Worm (Caenorhabditis elegans) whole organism, young adult: ENCODE data around the gene srg-39.
A peak's percentile ranks its signal among the peaks of the same experiment; 100 is the strongest.

Experiments used
- B0019.2 ChIP-seq: fragments of 200-800 bp; sonication (Bioruptor generic); conservative IDR thresholded peaks from 2 replicates; pipeline ENCODE4 v1.3.6; 2022; ENCODE audit warnings: missing genetic modification reagents, missing genetic modification characterization, missing compliant biosample characterization
- C06A6.2 ChIP-seq: fragments of 200-800 bp; sonication (Bioruptor generic); conservative IDR thresholded peaks from 2 replicates; pipeline ENCODE4 v1.3.6; 2022; ENCODE audit warnings: missing genetic modification characterization, missing compliant biosample characterization
- F22D6.2 ChIP-seq: sonication (generic microtip); optimal IDR thresholded peaks from 2 replicates; lab custom pipeline; 2016; ENCODE audit warnings: mild to moderate bottlenecking, missing genetic modification characterization, missing compliant biosample characterization
- F39B2.1 ChIP-seq: fragments of 200-800 bp; sonication (Bioruptor generic); IDR thresholded peaks from 2 replicates; pipeline ENCODE4 v1.3.6; 2022; ENCODE audit warnings: missing genetic modification reagents, missing genetic modification characterization, missing compliant biosample characterization
- F52B5.7 ChIP-seq: sonication (generic microtip); optimal IDR thresholded peaks from 2 replicates; lab custom pipeline; 2016; ENCODE audit warnings: mild to moderate bottlenecking, missing genetic modification characterization, missing compliant biosample characterization
- F57A8.1 ChIP-seq: fragments of 200-800 bp; sonication (Bioruptor generic); optimal IDR thresholded peaks from 2 replicates; lab custom pipeline; 2018; ENCODE audit warnings: mild to moderate bottlenecking, missing genetic modification characterization, moderate library complexity, missing compliant biosample characterization
- T07F8.4 ChIP-seq: sonication (generic microtip); optimal IDR thresholded peaks from 2 replicates; lab custom pipeline; 2016; ENCODE audit warnings: mild to moderate bottlenecking, missing genetic modification characterization, moderate library complexity, missing compliant biosample characterization
- T26A5.8 ChIP-seq: sonication (generic microtip); optimal IDR thresholded peaks from 2 replicates; lab custom pipeline; 2016; ENCODE audit warnings: missing genetic modification characterization, missing compliant biosample characterization
- Y53F4B.3 ChIP-seq: fragments of 200-800 bp; sonication (Bioruptor generic); IDR thresholded peaks from 2 replicates; pipeline ENCODE4 v1.3.6; 2022; ENCODE audit warnings: missing genetic modification reagents, missing genetic modification characterization, missing compliant biosample characterization
- Y53G8AR.9 ChIP-seq: fragments of 200-800 bp; sonication (Bioruptor generic); conservative IDR thresholded peaks from 2 replicates; pipeline ENCODE4 v1.3.6; 2022; ENCODE audit warnings: missing genetic modification reagents, missing genetic modification characterization, missing compliant biosample characterization
- Y79H2A.3 ChIP-seq: fragments of 200-800 bp; sonication (Bioruptor generic); conservative IDR thresholded peaks from 2 replicates; pipeline ENCODE4 v1.3.6; 2022; ENCODE audit warnings: missing genetic modification reagents, missing genetic modification characterization, missing compliant biosample characterization
- ama-1 ChIP-seq, 3 experiments: fragments of 150-350 bp in 1 of 3; sonication (generic microtip) in 2 of 3; optimal IDR thresholded peaks; 2 replicates each; lab custom pipeline; 2014 to 2018; ENCODE audit warnings: missing biosample characterization in 2 of 3, missing genetic modification characterization in 2 of 3, missing genetic modification reagents in 2 of 3
- athp-1 ChIP-seq: sonication (generic microtip); optimal IDR thresholded peaks from 2 replicates; lab custom pipeline; 2017; ENCODE audit warnings: mild to moderate bottlenecking, missing genetic modification characterization, missing compliant biosample characterization
- attf-3 ChIP-seq: fragments of 200-800 bp; sonication (Bioruptor generic); conservative IDR thresholded peaks from 2 replicates; pipeline ENCODE4 v1.3.6; 2022; ENCODE audit warnings: missing genetic modification reagents, missing genetic modification characterization, missing compliant biosample characterization
- attf-5 ChIP-seq: fragments of 200-800 bp; sonication (Bioruptor generic); optimal IDR thresholded peaks from 2 replicates; lab custom pipeline; 2018; ENCODE audit warnings: mild to moderate bottlenecking, missing genetic modification characterization, missing compliant biosample characterization
- bed-1 ChIP-seq: fragments of 200-800 bp; sonication (Bioruptor generic); IDR thresholded peaks from 2 replicates; pipeline ENCODE4 v1.3.6; 2022; ENCODE audit warnings: missing genetic modification reagents, missing genetic modification characterization, missing compliant biosample characterization
- cebp-2 ChIP-seq: fragments of 200-800 bp; sonication (Bioruptor generic); IDR thresholded peaks from 2 replicates; pipeline ENCODE4 v1.3.6; 2022; ENCODE audit warnings: missing genetic modification characterization, missing compliant biosample characterization
- ceh-100 ChIP-seq: fragments of 200-800 bp; sonication (Bioruptor generic); IDR thresholded peaks from 2 replicates; pipeline ENCODE4 v1.3.6; 2022; ENCODE audit warnings: missing genetic modification reagents, missing genetic modification characterization, missing compliant biosample characterization
- ceh-27 ChIP-seq: fragments of 200-800 bp; sonication (Bioruptor generic); optimal IDR thresholded peaks from 2 replicates; lab custom pipeline; 2018; ENCODE audit warnings: mild to moderate bottlenecking, missing genetic modification characterization, moderate library complexity, missing compliant biosample characterization
- efl-1 ChIP-seq: fragments of 150-350 bp; optimal IDR thresholded peaks from 2 replicates; lab custom pipeline; 2014; ENCODE audit warnings: missing biosample characterization, missing genetic modification reagents, missing genetic modification characterization
- hmg-1.2 ChIP-seq: fragments of 200-800 bp; sonication (Bioruptor generic); IDR thresholded peaks from 2 replicates; pipeline ENCODE4 v1.3.6; 2022; ENCODE audit warnings: missing genetic modification reagents, missing genetic modification characterization, missing compliant biosample characterization
- hrde-1 ChIP-seq: sonication (generic microtip); optimal IDR thresholded peaks from 2 replicates; lab custom pipeline; 2016; ENCODE audit warnings: missing genetic modification characterization, mild to moderate bottlenecking, missing compliant biosample characterization, moderate library complexity, missing genotype, missing genetic modification reagents, borderline replicate concordance
- hsf-1 ChIP-seq: fragments of 200-800 bp; sonication (Bioruptor generic); IDR thresholded peaks from 2 replicates; pipeline ENCODE4 v1.3.6; 2022; ENCODE audit warnings: missing genetic modification reagents, missing genetic modification characterization, missing compliant biosample characterization
- let-526 ChIP-seq: fragments of 200-800 bp; sonication (Bioruptor generic); IDR thresholded peaks from 2 replicates; pipeline ENCODE4 v1.3.6; 2022; ENCODE audit warnings: missing genetic modification reagents, missing genetic modification characterization, missing compliant biosample characterization
- let-607 ChIP-seq, 2 experiments: fragments of 200-800 bp in 1 of 2; sonication (Bioruptor generic) in 1 of 2; sonication (generic microtip) in 1 of 2; optimal IDR thresholded peaks; 2 replicates each; lab custom pipeline; 2016 to 2018; ENCODE audit warnings: mild to moderate bottlenecking in 2 of 2, missing compliant biosample characterization in 2 of 2, missing genetic modification characterization in 2 of 2, moderate library complexity in 2 of 2, missing genotype in 1 of 2
- lin-26 ChIP-seq: fragments of 200-800 bp; sonication (Bioruptor generic); IDR thresholded peaks from 2 replicates; pipeline ENCODE4 v1.3.6; 2022; ENCODE audit warnings: missing genetic modification reagents, missing genetic modification characterization, missing compliant biosample characterization
- lin-40 ChIP-seq: sonication (generic microtip); optimal IDR thresholded peaks from 2 replicates; lab custom pipeline; 2016; ENCODE audit warnings: missing genetic modification characterization, mild to moderate bottlenecking, missing compliant biosample characterization, missing genotype, missing genetic modification reagents
- lin-54 ChIP-seq: fragments of 200-800 bp; sonication (Bioruptor generic); optimal IDR thresholded peaks from 2 replicates; lab custom pipeline; 2018; ENCODE audit warnings: mild to moderate bottlenecking, missing genetic modification characterization, missing compliant biosample characterization
- lir-1 ChIP-seq: fragments of 200-800 bp; sonication (Bioruptor generic); conservative IDR thresholded peaks from 2 replicates; pipeline ENCODE4 v1.3.6; 2022; ENCODE audit warnings: missing genetic modification reagents, missing genetic modification characterization, missing compliant biosample characterization
- lsl-1 ChIP-seq: fragments of 200-800 bp; sonication (Bioruptor generic); optimal IDR thresholded peaks from 2 replicates; lab custom pipeline; 2018; ENCODE audit warnings: mild to moderate bottlenecking, missing genetic modification characterization, moderate library complexity, missing compliant biosample characterization
- lsy-27 ChIP-seq: sonication (generic microtip); optimal IDR thresholded peaks from 2 replicates; lab custom pipeline; 2017; ENCODE audit warnings: missing genetic modification characterization, mild to moderate bottlenecking, missing compliant biosample characterization, antibody characterized with exemption, missing genotype, borderline replicate concordance; ENCODE audit not compliant: insufficient read depth
- mcd-1 ChIP-seq: fragments of 200-800 bp; sonication (Bioruptor generic); IDR thresholded peaks from 2 replicates; pipeline ENCODE4 v1.3.6; 2022; ENCODE audit warnings: missing genetic modification reagents, missing genetic modification characterization, missing compliant biosample characterization
- mes-4 ChIP-seq: sonication (generic microtip); optimal IDR thresholded peaks from 2 replicates; lab custom pipeline; 2016; ENCODE audit warnings: missing genotype, missing genetic modification characterization, missing compliant biosample characterization
- nfyb-1 ChIP-seq: fragments of 200-800 bp; sonication (Bioruptor generic); IDR thresholded peaks from 2 replicates; pipeline ENCODE4 v1.3.6; 2022; ENCODE audit warnings: missing genetic modification reagents, missing genetic modification characterization, missing compliant biosample characterization
- nhr-179 ChIP-seq: sonication (generic microtip); optimal IDR thresholded peaks from 2 replicates; lab custom pipeline; 2016; ENCODE audit warnings: mild to moderate bottlenecking, missing genetic modification characterization, missing compliant biosample characterization
- pbrm-1 ChIP-seq: fragments of 200-800 bp; sonication (Bioruptor generic); IDR thresholded peaks from 2 replicates; pipeline ENCODE4 v1.3.6; 2022; ENCODE audit warnings: missing genetic modification reagents, missing genetic modification characterization, missing compliant biosample characterization
- repo-1 ChIP-seq: sonication (generic microtip); optimal IDR thresholded peaks from 2 replicates; lab custom pipeline; 2017; ENCODE audit warnings: mild to moderate bottlenecking, missing genetic modification characterization, missing compliant biosample characterization
- sdz-38 ChIP-seq: sonication (generic microtip); optimal IDR thresholded peaks from 2 replicates; lab custom pipeline; 2016; ENCODE audit warnings: missing genotype, missing genetic modification characterization, missing compliant biosample characterization
- snpc-3.4 ChIP-seq: sonication (generic microtip); optimal IDR thresholded peaks from 2 replicates; lab custom pipeline; 2017; ENCODE audit warnings: missing genetic modification characterization, mild to moderate bottlenecking, missing compliant biosample characterization, antibody characterized with exemption, moderate library complexity, missing genotype, missing genetic modification reagents
- sptf-2 ChIP-seq: fragments of 200-800 bp; sonication (Bioruptor generic); optimal IDR thresholded peaks from 2 replicates; lab custom pipeline; 2018; ENCODE audit warnings: mild to moderate bottlenecking, missing genetic modification characterization, missing compliant biosample characterization
- tlf-1 ChIP-seq: fragments of 200-800 bp; sonication (Bioruptor generic); optimal IDR thresholded peaks from 2 replicates; lab custom pipeline; 2018; ENCODE audit warnings: mild to moderate bottlenecking, missing genetic modification characterization, missing compliant biosample characterization
- unc-62 ChIP-seq: fragments of 150-350 bp; optimal IDR thresholded peaks from 2 replicates; lab custom pipeline; 2014; ENCODE audit warnings: missing biosample characterization, missing genetic modification reagents, missing genetic modification characterization
- xnd-1 ChIP-seq: sonication (generic microtip); optimal IDR thresholded peaks from 2 replicates; lab custom pipeline; 2016; ENCODE audit warnings: missing genotype, missing genetic modification reagents, missing genetic modification characterization, missing compliant biosample characterization
- zim-3 ChIP-seq: sonication (generic microtip); optimal IDR thresholded peaks from 2 replicates; lab custom pipeline; 2017; ENCODE audit warnings: mild to moderate bottlenecking, missing genetic modification characterization, moderate library complexity, missing compliant biosample characterization
- ztf-25 ChIP-seq: fragments of 200-800 bp; sonication (Bioruptor generic); IDR thresholded peaks from 2 replicates; pipeline ENCODE4 v1.3.6; 2022; ENCODE audit warnings: missing genetic modification reagents, missing genetic modification characterization, missing compliant biosample characterization
- ztf-26 ChIP-seq: sonication (generic microtip); optimal IDR thresholded peaks from 2 replicates; lab custom pipeline; 2017; ENCODE audit warnings: missing genetic modification characterization, missing compliant biosample characterization
- ztf-28 ChIP-seq: fragments of 200-800 bp; sonication (Bioruptor generic); IDR thresholded peaks from 2 replicates; pipeline ENCODE4 v1.3.6; 2022; ENCODE audit warnings: missing genetic modification reagents, missing genetic modification characterization, missing compliant biosample characterization

srg-39 gene

DNA sequence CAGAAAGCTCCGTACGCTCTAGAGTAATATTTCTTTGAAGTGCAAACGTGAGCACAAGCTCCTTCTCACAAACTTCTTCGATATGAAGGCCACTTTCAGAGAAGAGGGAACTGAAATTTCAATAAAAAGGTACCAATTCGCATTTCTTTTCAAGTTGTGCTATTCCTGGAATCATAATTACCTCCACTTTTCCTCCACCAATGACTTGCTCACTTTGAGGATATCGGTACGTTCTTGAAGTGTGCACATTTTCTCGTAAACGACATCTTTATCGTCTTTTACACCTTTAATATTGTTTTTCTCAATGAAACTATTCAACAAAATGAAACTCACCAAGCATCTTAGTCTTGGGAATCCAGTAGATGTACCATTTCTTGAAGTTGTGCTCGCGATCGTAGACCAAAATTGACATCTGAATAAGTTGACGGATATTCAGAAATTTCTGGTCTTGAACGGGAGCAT lies 32.9 kb downstream of the srg-39 start, which contains the start of gene scb-1 (continued):
- TF ChIP-seq efl-1 (no peak), lsy-27 (tag; lab: Kevin White, UChicago) (no peak), tlf-1 (no peak), attf-5 (GFP tag; lab: Kevin White, UChicago) (no peak), athp-1 (no peak), F57A8.1 (no peak), hrde-1 (no peak), ztf-26 (tag; lab: Kevin White, UChicago) (peak; percentile 42), ztf-25 (GFP tag; lab: Robert Waterston, UW) (0 out of 2 replicates have a peak, but pooled peaks have one; percentile 27), ztf-28 (GFP tag; lab: Robert Waterston, UW) (no peak), mcd-1 (GFP tag; lab: Robert Waterston, UW) (no peak), ceh-27 (GFP tag; lab: Kevin White, UChicago) (no peak), F39B2.1 (no peak), let-526 (GFP tag; lab: Robert Waterston, UW) (no peak), zim-3 (no peak), Y53F4B.3 (GFP tag; lab: Robert Waterston, UW) (no peak), unc-62 (GFP tag; lab: Kevin White, UChicago) (no peak), nhr-179 (no peak), sptf-2 (no peak), lin-26 (no peak), B0019.2 (GFP tag; lab: Robert Waterston, UW) (no peak), let-607 (tag; optimal IDR thresholded peaks at IDR 0.05; lab: Kevin White, UChicago) (peak in 1 of 2 experiments; percentile 25), sdz-38 (tag; lab: Kevin White, UChicago) (no peak), lin-54 (GFP tag; lab: Kevin White, UChicago) (no peak), nfyb-1 (0 out of 2 replicates have a peak, but pooled peaks have one; percentile 18), Y53G8AR.9 (peak; percentile 12), lsl-1 (no peak), lir-1 (GFP tag; lab: Robert Waterston, UW) (no peak), T07F8.4 (tag; lab: Kevin White, UChicago) (no peak), bed-1 (GFP tag; lab: Robert Waterston, UW) (no peak), lin-40 (tag; lab: Kevin White, UChicago) (no peak)

DNA sequence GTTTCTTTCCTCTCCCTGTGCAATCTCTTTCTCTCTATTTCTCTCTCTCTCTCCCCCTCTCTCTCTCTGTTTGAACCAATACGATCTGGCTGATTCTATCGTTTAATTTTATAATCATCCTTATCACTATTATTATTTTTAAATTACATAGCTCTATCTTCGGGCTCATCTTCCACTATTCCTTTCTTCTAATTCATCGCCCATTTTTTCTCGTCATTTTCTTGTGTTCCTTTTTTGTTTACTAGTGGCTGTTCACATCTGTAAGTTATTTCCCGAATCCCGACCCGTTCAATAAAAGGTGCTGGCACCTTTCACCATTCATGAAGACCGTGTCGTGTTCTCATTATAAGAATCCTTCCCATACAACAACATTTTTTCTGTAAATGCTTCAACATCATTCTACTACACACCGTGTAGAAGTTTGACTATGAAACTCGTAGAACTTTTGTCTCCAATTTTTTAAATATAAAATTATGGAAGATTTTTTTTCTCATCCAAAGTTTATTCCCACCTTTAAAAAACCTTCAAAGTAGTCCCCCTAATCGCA lies 34.0 kb downstream of the srg-39 start:
- TF ChIP-seq C06A6.2 (GFP tag; lab: Robert Waterston, UW) (no peak), repo-1 (tag; lab: Kevin White, UChicago) (peak; percentile 20), Y79H2A.3 (GFP tag; lab: Robert Waterston, UW) (no peak; the same call in 1 of the 2 replicates), lin-40 (tag; lab: Kevin White, UChicago) (peak; percentile 20), ceh-100 (no peak), attf-3 (GFP tag; lab: Robert Waterston, UW) (no peak), hmg-1.2 (GFP tag; lab: Robert Waterston, UW) (no peak), snpc-3.4 (no peak), ceh-27 (GFP tag; lab: Kevin White, UChicago) (no peak), nfyb-1 (0 out of 2 replicates have a peak, but pooled peaks have one; percentile 13), T26A5.8 (tag; lab: Kevin White, UChicago) (no peak), ama-1 (optimal IDR thresholded peaks at IDR 0.05; lab: Kevin White, UChicago) (no peak), ama-1 (GFP tag; optimal IDR thresholded peaks at IDR 0.05; lab: Kevin White, UChicago) (no peak), F52B5.7 (no peak), mes-4 (tag; lab: Kevin White, UChicago) (no peak), nhr-179 (no peak), lir-1 (GFP tag; lab: Robert Waterston, UW) (no peak), F22D6.2 (no peak), pbrm-1 (GFP tag; lab: Robert Waterston, UW) (peak; percentile 30; the same call in 1 of the 2 replicates), xnd-1 (tag; lab: Kevin White, UChicago) (no peak), lin-26 (no peak), mcd-1 (GFP tag; lab: Robert Waterston, UW) (no peak), cebp-2 (GFP tag; lab: Robert Waterston, UW) (no peak), F39B2.1 (no peak), hsf-1 (GFP tag; lab: Robert Waterston, UW) (0 out of 2 replicates have a peak, but pooled peaks have one; percentile 11)
